Fruit fly (Drosophila melanogaster) whole organism, prepupa: ENCODE data around the gene ninaA.

Source experiments
- Blimp-1 ChIP-seq: fragments of 200-800 bp; sonication (Bioruptor generic); optimal IDR thresholded peaks from 3 replicates; lab custom pipeline; 2017; ENCODE audit warnings: missing biosample characterization, missing genetic modification characterization, mild to moderate bottlenecking, moderate library complexity, missing genetic modification reagents
- CG6792 ChIP-seq: fragments of 200-800 bp; sonication (Bioruptor generic); optimal IDR thresholded peaks from 3 replicates; lab custom pipeline; 2016; ENCODE audit warnings: missing biosample characterization, missing genetic modification characterization
- lz ChIP-seq: fragments of 200-800 bp; sonication (Bioruptor generic); optimal IDR thresholded peaks from 3 replicates; lab custom pipeline; 2016; ENCODE audit warnings: missing biosample characterization, missing genetic modification characterization
- net ChIP-seq: fragments of 200-800 bp; sonication (Bioruptor generic); optimal IDR thresholded peaks from 3 replicates; lab custom pipeline; 2016; ENCODE audit warnings: missing biosample characterization, missing genetic modification characterization

- TF ChIP-seq Blimp-1, result peak; percentile 58
- peak; percentile 47 for TF ChIP-seq net (GFP tag; lab: Kevin White, UChicago)
- peak; percentile 69 for TF ChIP-seq CG6792 (GFP tag; lab: Kevin White, UChicago)
- peak; percentile 74 for TF ChIP-seq lz (GFP tag; lab: Kevin White, UChicago)
These were observed 6.2 kb upstream of the ninaA start for dm6 chr2L:870749-871418.
